Worm (Caenorhabditis elegans): ENCODE measurements around the gene kup-1.

The kup-1 gene

ce11 chrV:12025683-12026082, 15.0 kb downstream of the kup-1 start:
- TF ChIP-seq F57A8.1 (GFP tag; optimal IDR thresholded peaks at IDR 0.05) (no peak), F23B12.7 (tag; optimal IDR thresholded peaks at IDR 0.05; ENCODE audit: insufficient read depth) (no peak), chd-7 (tag; optimal IDR thresholded peaks at IDR 0.05) (peak; percentile 15), zfh-2 (GFP tag; conservative IDR thresholded peaks at IDR 0.05) (peak; percentile 29; the same call in 1 of the 2 replicates), K12H6.12 (tag; optimal IDR thresholded peaks at IDR 0.05) (peak; percentile 28), Y56A3A.18 (GFP tag; IDR thresholded peaks at IDR 0.05) (no peak)

- TF ChIP-seq ztf-25 (GFP tag; IDR thresholded peaks at IDR 0.05) (0 out of 2 replicates have a peak, but pooled peaks have one; percentile 7), ztf-22 (GFP tag; optimal IDR thresholded peaks at IDR 0.05) (no peak), mcd-1 (GFP tag; IDR thresholded peaks at IDR 0.05) (peak; percentile 28; the same call in 1 of the 2 replicates), B0336.3 (GFP tag; IDR thresholded peaks at IDR 0.05) (0 out of 2 replicates have a peak, but pooled peaks have one; percentile 42), rpc-1 (optimal IDR thresholded peaks at IDR 0.05) (no peak), rpc-1 (tag; optimal IDR thresholded peaks at IDR 0.05) (no peak), hsf-1 (GFP tag; IDR thresholded peaks at IDR 0.05) (no peak), sea-2 (GFP tag; IDR thresholded peaks at IDR 0.05) (no peak), ceh-58 (GFP tag; IDR thresholded peaks at IDR 0.05) (no peak), attf-3 (GFP tag; conservative IDR thresholded peaks at IDR 0.05) (no peak), ztf-28 (GFP tag; IDR thresholded peaks at IDR 0.05) (0 out of 2 replicates have a peak, but pooled peaks have one; percentile 37), lin-26 (GFP tag; IDR thresholded peaks at IDR 0.05) (no peak), tbx-9 (tag; optimal IDR thresholded peaks at IDR 0.05; ENCODE audit: borderline replicate concordance) (no peak), unc-130 (GFP tag; optimal IDR thresholded peaks at IDR 0.05) (no peak), F55B11.4 (tag; optimal IDR thresholded peaks at IDR 0.05; ENCODE audit: borderline replicate concordance, insufficient read depth) (no peak), hmg-1.2 (GFP tag; IDR thresholded peaks at IDR 0.05) (no peak), C06A6.2 (GFP tag; conservative IDR thresholded peaks at IDR 0.05) (0 out of 2 replicates have a peak, but pooled peaks have one; percentile 12), ztf-3 (GFP tag; optimal IDR thresholded peaks at IDR 0.05) (no peak), akir-1 (GFP tag; optimal IDR thresholded peaks at IDR 0.05) (no peak), B0035.1 (tag; optimal IDR thresholded peaks at IDR 0.05) (no peak), somi-1 (GFP tag; optimal IDR thresholded peaks at IDR 0.05) (peak; percentile 26), Y79H2A.3 (GFP tag; conservative IDR thresholded peaks at IDR 0.05) (no peak), zfh-2 (GFP tag; conservative IDR thresholded peaks at IDR 0.05) (peak; percentile 98), nfya-2 (GFP tag; IDR thresholded peaks at IDR 0.05) (no peak), hlh-26 (GFP tag; conservative IDR thresholded peaks at IDR 0.05) (no peak), madf-10 (tag; optimal IDR thresholded peaks at IDR 0.05) (peak; percentile 40), D2030.7 (GFP tag; IDR thresholded peaks at IDR 0.05) (no peak), ceh-27 (GFP tag; optimal IDR thresholded peaks at IDR 0.05) (peak; percentile 14), ccch-3 (GFP tag; optimal IDR thresholded peaks at IDR 0.05) (no peak), dox-1 (GFP tag; IDR thresholded peaks at IDR 0.05) (no peak), zim-3 (tag; optimal IDR thresholded peaks at IDR 0.05) (no peak), F10E7.11 (tag; optimal IDR thresholded peaks at IDR 0.05) (no peak), K12H6.12 (tag; optimal IDR thresholded peaks at IDR 0.05) (peak; percentile 49), lsl-1 (GFP tag; optimal IDR thresholded peaks at IDR 0.05) (no peak), ceh-100 (GFP tag; IDR thresholded peaks at IDR 0.05) (peak; percentile 38; the same call in 1 of the 2 replicates), F37B4.10 (GFP tag; IDR thresholded peaks at IDR 0.05) (no peak), F22D6.2 (tag; optimal IDR thresholded peaks at IDR 0.05) (no peak), B0019.2 (GFP tag; conservative IDR thresholded peaks at IDR 0.05) (no peak), ceh-79 (tag; optimal IDR thresholded peaks at IDR 0.05) (no peak), lir-1 (GFP tag; conservative IDR thresholded peaks at IDR 0.05) (no peak), pbrm-1 (GFP tag; IDR thresholded peaks at IDR 0.05) (no peak), Y53G8AR.9 (GFP tag; conservative IDR thresholded peaks at IDR 0.05) (no peak), hmg-20 (GFP tag; IDR thresholded peaks at IDR 0.05) (no peak), let-526 (GFP tag; IDR thresholded peaks at IDR 0.05) (no peak)
Observed at ce11 chrV:12024273-12024672, 16.4 kb downstream of the kup-1 start.

All from whole organism, young adult.